Worm (Caenorhabditis elegans) whole organism, L1 larva: Measurements from ENCODE around the gene Y51H4A.941.
A peak's percentile ranks its signal among the peaks of the same experiment; 100 is the strongest.

Experiments used
- C04F5.9 ChIP-seq: sonication (generic microtip); optimal IDR thresholded peaks from 2 replicates; lab custom pipeline; 2016; ENCODE audit warnings: missing genetic modification characterization, missing compliant biosample characterization
- C16A3.4 ChIP-seq: fragments of 150-350 bp; optimal IDR thresholded peaks from 2 replicates; lab custom pipeline; 2014; ENCODE audit warnings: missing biosample characterization, missing genetic modification characterization
- C34B4.2 ChIP-seq: sonication (generic microtip); optimal IDR thresholded peaks from 2 replicates; lab custom pipeline; 2017; ENCODE audit warnings: mild to moderate bottlenecking, missing genetic modification characterization, missing compliant biosample characterization
- F16B12.6 ChIP-seq: fragments of 150-350 bp; optimal IDR thresholded peaks from 2 replicates; lab custom pipeline; 2014; ENCODE audit warnings: missing biosample characterization, missing genetic modification characterization
- aha-1 ChIP-seq: fragments of 150-350 bp; optimal IDR thresholded peaks from 2 replicates; lab custom pipeline; 2014; ENCODE audit warnings: missing biosample characterization, missing genetic modification characterization
- aly-2 ChIP-seq: fragments of 150-350 bp; optimal IDR thresholded peaks from 2 replicates; lab custom pipeline; 2014; ENCODE audit warnings: missing biosample characterization, missing genetic modification characterization
- ama-1 ChIP-seq: fragments of 150-350 bp; optimal IDR thresholded peaks from 2 replicates; lab custom pipeline; 2014
- ceh-8 ChIP-seq: fragments of 200-800 bp; sonication (Bioruptor generic); optimal IDR thresholded peaks from 2 replicates; lab custom pipeline; 2018; ENCODE audit warnings: mild to moderate bottlenecking, missing genetic modification characterization, moderate library complexity, missing compliant biosample characterization
- ceh-82 ChIP-seq, 3 experiments: fragments of 150-350 bp in 1 of 3; sonication (generic microtip) in 2 of 3; optimal IDR thresholded peaks; 2 replicates each; lab custom pipeline; 2014 to 2017; ENCODE audit warnings: missing biosample characterization in 3 of 3, missing genetic modification characterization in 3 of 3
- ceh-88 ChIP-seq: fragments of 200-800 bp; sonication (Bioruptor generic); IDR thresholded peaks from 2 replicates; pipeline ENCODE4 v1.3.6; 2022; ENCODE audit warnings: missing genetic modification characterization, missing compliant biosample characterization
- ceh-90 ChIP-seq: sonication (generic microtip); optimal IDR thresholded peaks from 2 replicates; lab custom pipeline; 2016; ENCODE audit warnings: missing genetic modification characterization, missing compliant biosample characterization
- ces-1 ChIP-seq: fragments of 150-350 bp; optimal IDR thresholded peaks from 2 replicates; lab custom pipeline; 2014; ENCODE audit warnings: missing biosample characterization, missing genetic modification reagents, missing genetic modification characterization
- dpl-1 ChIP-seq, 3 experiments: fragments of 150-350 bp in 2 of 3; sonication (generic microtip) in 1 of 3; optimal IDR thresholded peaks; 2 replicates each; lab custom pipeline; 2014 to 2017; ENCODE audit warnings: missing biosample characterization in 3 of 3, missing genetic modification characterization in 3 of 3, missing genetic modification reagents in 3 of 3
- efl-1 ChIP-seq, 4 experiments: fragments of 150-350 bp; optimal IDR thresholded peaks in 3 of 4; peaks in 1 of 4; 1 replicate in 1 of 4; 2 replicates in 3 of 4; lab custom pipeline; 2014; ENCODE audit warnings: missing biosample characterization in 2 of 4, missing genetic modification characterization in 2 of 4, missing genetic modification reagents in 2 of 4
- elt-2 ChIP-seq: sonication (generic microtip); optimal IDR thresholded peaks from 2 replicates; lab custom pipeline; 2016; ENCODE audit warnings: missing genetic modification characterization, mild to moderate bottlenecking, inconsistent platforms, missing compliant biosample characterization, missing genetic modification reagents
- elt-3 ChIP-seq, 6 experiments: fragments of 150-350 bp in 1 of 6; sonication (generic microtip); optimal IDR thresholded peaks; 2 replicates each; lab custom pipeline; 2017 to 2018; ENCODE audit warnings: missing biosample characterization in 6 of 6, missing genetic modification characterization in 6 of 6, inconsistent platforms in 1 of 6
- fkh-10 ChIP-seq: sonication (generic microtip); optimal IDR thresholded peaks from 2 replicates; lab custom pipeline; 2017; ENCODE audit warnings: missing biosample characterization, missing genetic modification reagents, missing genetic modification characterization
- fkh-4 ChIP-seq: sonication (generic microtip); optimal IDR thresholded peaks from 2 replicates; lab custom pipeline; 2016; ENCODE audit warnings: missing compliant biosample characterization, missing genetic modification characterization, borderline replicate concordance
- grh-1 ChIP-seq: fragments of 200-800 bp; sonication (Bioruptor generic); IDR thresholded peaks from 2 replicates; pipeline ENCODE4 v1.3.6; 2022; ENCODE audit warnings: missing genetic modification reagents, missing genetic modification characterization, missing compliant biosample characterization
- isw-1 ChIP-seq: fragments of 200-800 bp; sonication (Bioruptor generic); IDR thresholded peaks from 2 replicates; pipeline ENCODE4 v1.3.6; 2022; ENCODE audit warnings: missing genetic modification characterization, missing compliant biosample characterization
- jun-1 ChIP-seq: fragments of 150-350 bp; optimal IDR thresholded peaks from 2 replicates; lab custom pipeline; 2014; ENCODE audit warnings: missing biosample characterization, missing genetic modification reagents, missing genetic modification characterization
- lin-14 ChIP-seq: fragments of 200-800 bp; sonication (Bioruptor generic); optimal IDR thresholded peaks from 2 replicates; lab custom pipeline; 2018; ENCODE audit warnings: mild to moderate bottlenecking, missing genetic modification characterization, moderate library complexity, missing compliant biosample characterization
- lin-39 ChIP-seq: fragments of 150-350 bp; optimal IDR thresholded peaks from 2 replicates; lab custom pipeline; 2014; ENCODE audit warnings: missing biosample characterization, missing genetic modification reagents, missing genetic modification characterization
- lsy-2 ChIP-seq, 2 experiments: fragments of 150-350 bp; optimal IDR thresholded peaks; 2 replicates each; lab custom pipeline; 2014; ENCODE audit warnings: missing biosample characterization in 2 of 2, missing genetic modification characterization in 2 of 2
- mef-2 ChIP-seq: fragments of 150-350 bp; optimal IDR thresholded peaks from 2 replicates; lab custom pipeline; 2014; ENCODE audit warnings: missing biosample characterization, missing genetic modification characterization
- nhr-11 ChIP-seq: fragments of 150-350 bp; optimal IDR thresholded peaks from 2 replicates; lab custom pipeline; 2014; ENCODE audit warnings: missing biosample characterization, missing genetic modification characterization
- nhr-19 ChIP-seq: fragments of 200-800 bp; sonication (Bioruptor generic); conservative IDR thresholded peaks from 2 replicates; pipeline ENCODE4 v1.3.6; 2022; ENCODE audit warnings: missing genetic modification characterization, missing compliant biosample characterization
- nhr-20 ChIP-seq: sonication (generic microtip); optimal IDR thresholded peaks from 2 replicates; lab custom pipeline; 2016; ENCODE audit warnings: mild to moderate bottlenecking, missing genetic modification characterization, missing compliant biosample characterization
- nhr-28 ChIP-seq: fragments of 150-350 bp; optimal IDR thresholded peaks from 2 replicates; lab custom pipeline; 2014; ENCODE audit warnings: missing biosample characterization, missing genetic modification characterization
- nhr-71 ChIP-seq: sonication (generic microtip); optimal IDR thresholded peaks from 2 replicates; lab custom pipeline; 2016; ENCODE audit warnings: mild to moderate bottlenecking, missing genetic modification characterization, moderate library complexity, missing compliant biosample characterization
- nhr-76 ChIP-seq: sonication (generic microtip); optimal IDR thresholded peaks from 2 replicates; lab custom pipeline; 2017; ENCODE audit warnings: missing biosample characterization, missing genetic modification characterization
- nhr-77 ChIP-seq: fragments of 150-350 bp; optimal IDR thresholded peaks from 2 replicates; lab custom pipeline; 2014; ENCODE audit warnings: missing biosample characterization, missing genetic modification characterization
- nhr-84 ChIP-seq: sonication (generic microtip); optimal IDR thresholded peaks from 2 replicates; lab custom pipeline; 2017; ENCODE audit warnings: missing biosample characterization, missing genetic modification characterization
- pax-3 ChIP-seq: fragments of 200-800 bp; sonication (Bioruptor generic); optimal IDR thresholded peaks from 2 replicates; lab custom pipeline; 2018; ENCODE audit warnings: mild to moderate bottlenecking, missing genetic modification characterization, moderate library complexity, missing compliant biosample characterization
- rnt-1 ChIP-seq: sonication (generic microtip); optimal IDR thresholded peaks from 2 replicates; lab custom pipeline; 2016; ENCODE audit warnings: mild to moderate bottlenecking, missing genetic modification characterization, moderate library complexity, missing compliant biosample characterization
- skn-1 ChIP-seq: fragments of 150-350 bp; optimal IDR thresholded peaks from 2 replicates; lab custom pipeline; 2014; ENCODE audit warnings: missing biosample characterization, missing genetic modification characterization
- snpc-4 ChIP-seq: fragments of 150-350 bp; optimal IDR thresholded peaks from 2 replicates; lab custom pipeline; 2014; ENCODE audit warnings: missing biosample characterization, missing genetic modification characterization
- sup-37 ChIP-seq: fragments of 200-800 bp; sonication (Bioruptor generic); optimal IDR thresholded peaks from 2 replicates; lab custom pipeline; 2018; ENCODE audit warnings: mild to moderate bottlenecking, missing genetic modification characterization, missing compliant biosample characterization
- tbx-2 ChIP-seq: sonication (generic microtip); optimal IDR thresholded peaks from 2 replicates; lab custom pipeline; 2016; ENCODE audit warnings: missing genetic modification characterization, missing compliant biosample characterization
- unc-130 ChIP-seq: fragments of 150-350 bp; optimal IDR thresholded peaks from 2 replicates; lab custom pipeline; 2017; ENCODE audit warnings: missing biosample characterization, missing genetic modification characterization, inconsistent platforms
- unc-30 ChIP-seq: sonication (generic microtip); optimal IDR thresholded peaks from 2 replicates; lab custom pipeline; 2017; ENCODE audit warnings: missing biosample characterization, missing genetic modification characterization
- unc-86 ChIP-seq: sonication (generic microtip); optimal IDR thresholded peaks from 2 replicates; lab custom pipeline; 2016; ENCODE audit warnings: missing genetic modification characterization, missing compliant biosample characterization
- unc-98 ChIP-seq: fragments of 200-800 bp; sonication (Bioruptor generic); IDR thresholded peaks from 2 replicates; pipeline ENCODE4 v1.3.6; 2022; ENCODE audit warnings: missing genetic modification characterization, missing compliant biosample characterization
- xbp-1 ChIP-seq: sonication (generic microtip); optimal IDR thresholded peaks from 2 replicates; lab custom pipeline; 2016; ENCODE audit warnings: missing genetic modification characterization, missing compliant biosample characterization
- zip-4 ChIP-seq: fragments of 200-800 bp; sonication (Bioruptor generic); optimal IDR thresholded peaks from 2 replicates; lab custom pipeline; 2018; ENCODE audit warnings: mild to moderate bottlenecking, missing genetic modification characterization, moderate library complexity, missing compliant biosample characterization
- ztf-11 ChIP-seq, 2 experiments: sonication (generic microtip); optimal IDR thresholded peaks; 2 replicates each; lab custom pipeline; 2016 to 2017; ENCODE audit warnings: missing genetic modification characterization in 2 of 2, missing biosample characterization in 1 of 2, missing compliant biosample characterization in 1 of 2
- ztf-4 ChIP-seq: fragments of 150-350 bp; optimal IDR thresholded peaks from 2 replicates; lab custom pipeline; 2014; ENCODE audit warnings: missing biosample characterization, missing genetic modification characterization

The Y51H4A.941 gene

ce11 chrIV:16658731-16659130 is 35.7 kb downstream of the Y51H4A.941 start (continued):
- TF ChIP-seq snpc-4 (tag; lab: Kevin White, UChicago) (no peak), aly-2 (tag; lab: Kevin White, UChicago) (no peak), nhr-28 (no peak), rnt-1 (tag; lab: Kevin White, UChicago) (no peak), fkh-10 (GFP tag; lab: Kevin White, UChicago) (peak; percentile 5), ceh-90 (tag; lab: Kevin White, UChicago) (no peak)

DNA sequence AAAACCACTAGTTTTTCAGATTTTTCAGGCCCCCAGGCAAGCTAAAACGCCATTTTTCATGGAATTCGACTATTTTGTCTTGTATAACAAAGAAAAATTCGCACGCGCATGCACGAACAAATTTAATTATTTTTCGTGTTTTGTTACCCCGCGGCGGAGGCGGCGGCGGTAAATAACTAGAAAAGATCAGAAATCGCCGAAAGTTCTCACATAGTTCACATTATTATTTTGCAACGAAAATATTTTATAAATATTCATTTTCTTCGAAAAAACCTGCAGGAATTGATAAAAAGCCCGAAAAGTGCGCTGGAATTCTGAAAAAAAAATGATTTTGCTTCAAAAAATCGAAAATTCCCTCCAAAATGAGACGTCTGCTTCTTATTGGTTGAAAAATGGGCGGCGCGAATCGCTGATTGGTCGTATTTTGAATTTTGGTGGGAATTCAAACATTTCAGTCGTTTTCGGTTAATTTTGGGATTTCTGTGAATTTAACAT is 36.9 kb downstream of the Y51H4A.941 start:
- TF ChIP-seq dpl-1 (GFP tag; optimal IDR thresholded peaks at IDR 0.05; lab: Kevin White, UChicago) (peak in 1 of 3 experiments; percentile 13), lin-39 (tag; lab: Kevin White, UChicago) (no peak), lin-14 (peak; percentile 23), unc-86 (tag; lab: Kevin White, UChicago) (no peak), fkh-10 (GFP tag; lab: Kevin White, UChicago) (peak; percentile 16), ceh-90 (tag; lab: Kevin White, UChicago) (no peak), nhr-28 (no peak), xbp-1 (tag; lab: Kevin White, UChicago) (peak; percentile 4), nhr-71 (tag; lab: Kevin White, UChicago) (peak; percentile 52), lsy-2 (tag; optimal IDR thresholded peaks at IDR 0.05; lab: Kevin White, UChicago) (peak; percentile 11 to 21), efl-1 (optimal IDR thresholded peaks at IDR 0.05; lab: Kevin White, UChicago) (no peak), efl-1 (GFP tag; optimal IDR thresholded peaks at IDR 0.05 in 1 of 2; lab: Kevin White, UChicago) (peak; percentile 19 to 27), skn-1 (tag; lab: Kevin White, UChicago) (no peak)

DNA sequence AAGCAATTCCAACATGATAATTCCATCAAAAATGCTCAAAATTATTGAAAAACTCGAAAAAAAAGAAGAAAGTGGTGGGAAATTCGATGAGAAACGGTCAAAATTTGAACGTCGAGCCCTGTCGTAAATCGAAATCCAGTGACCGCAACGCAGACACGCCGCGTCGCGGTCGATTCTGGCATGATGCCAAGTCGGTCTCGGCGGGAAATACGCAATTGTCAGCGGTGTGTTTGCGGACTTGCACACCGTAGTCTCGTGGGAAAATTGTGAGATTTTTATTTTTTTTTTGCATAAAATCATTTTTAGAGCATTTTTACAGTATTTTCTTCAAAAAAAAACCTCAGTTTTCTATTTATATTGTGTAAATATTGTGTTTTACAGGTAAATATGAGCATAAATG is 38.2 kb downstream of the Y51H4A.941 start, which contains the start of gene tsr-2:
Gene tsr-2 (plus strand): TSS at position 382 of the 400 bp plus-strand sequence.
- peak; percentile 93 for TF ChIP-seq isw-1 (GFP tag; lab: Robert Waterston, UW)
- TF ChIP-seq nhr-11, result peak; percentile 39
- TF ChIP-seq nhr-19 (GFP tag; lab: Robert Waterston, UW), result peak; percentile 90
- peak; percentile 77 for TF ChIP-seq sup-37 (GFP tag; lab: Kevin White, UChicago)
- TF ChIP-seq pax-3 (tag; lab: Kevin White, UChicago), result peak; percentile 82
- peak; percentile 20 for TF ChIP-seq aha-1 (tag; lab: Kevin White, UChicago)
- TF ChIP-seq C16A3.4 (tag; lab: Kevin White, UChicago), result peak; percentile 93
- peak; percentile 75 for TF ChIP-seq ceh-88 (GFP tag; lab: Robert Waterston, UW)
- TF ChIP-seq tbx-2 (tag; lab: Kevin White, UChicago), result peak; percentile 94
- TF ChIP-seq elt-3 (tag; optimal IDR thresholded peaks at IDR 0.05; lab: Kevin White, UChicago), result peak in 2 of 6 experiments; percentile 16 to 71
- TF ChIP-seq grh-1 (GFP tag; lab: Robert Waterston, UW), result peak; percentile 79
- TF ChIP-seq ces-1, result no peak
- peak; percentile 69 for TF ChIP-seq ceh-8 (GFP tag; lab: Kevin White, UChicago)
- peak; percentile 41 for TF ChIP-seq fkh-4 (tag; lab: Kevin White, UChicago)
- TF ChIP-seq C04F5.9, result peak; percentile 82
- peak in 1 of 2 experiments; percentile 66 for TF ChIP-seq ztf-11 (tag; optimal IDR thresholded peaks at IDR 0.05; lab: Kevin White, UChicago)
- TF ChIP-seq zip-4, result peak; percentile 76
- TF ChIP-seq unc-30 (tag; lab: Kevin White, UChicago), result no peak
- TF ChIP-seq nhr-77 (tag; lab: Kevin White, UChicago), result peak; percentile 89
- TF ChIP-seq nhr-76, result no peak
- TF ChIP-seq unc-98 (GFP tag; lab: Robert Waterston, UW), result peak; percentile 70
- TF ChIP-seq fkh-10 (GFP tag; lab: Kevin White, UChicago), result peak; percentile 50
- TF ChIP-seq ceh-82 (tag; optimal IDR thresholded peaks at IDR 0.05; lab: Kevin White, UChicago), result peak; percentile 93 to 96 (median 94)
- TF ChIP-seq ceh-90 (tag; lab: Kevin White, UChicago), result peak; percentile 10
- TF ChIP-seq mef-2 (tag; lab: Kevin White, UChicago), result peak; percentile 57
- TF ChIP-seq efl-1 (optimal IDR thresholded peaks at IDR 0.05; lab: Kevin White, UChicago), result peak; percentile 87 to 89
- peak; percentile 80 to 98 for TF ChIP-seq efl-1 (GFP tag; optimal IDR thresholded peaks at IDR 0.05 in 1 of 2; lab: Kevin White, UChicago)
- peak; percentile 50 for TF ChIP-seq ama-1
- no peak for TF ChIP-seq C34B4.2 (tag; lab: Kevin White, UChicago)
- peak; percentile 92 for TF ChIP-seq nhr-20
- peak; percentile 85 for TF ChIP-seq unc-130 (tag; lab: Kevin White, UChicago)
- peak; percentile 89 for TF ChIP-seq jun-1 (tag; lab: Kevin White, UChicago)
- TF ChIP-seq elt-2 (tag; lab: Kevin White, UChicago), result peak; percentile 70
- TF ChIP-seq ztf-4 (tag; lab: Kevin White, UChicago), result peak; percentile 71
- no peak for TF ChIP-seq nhr-84 (tag; lab: Kevin White, UChicago)
- peak; percentile 87 to 89 (median 88) for TF ChIP-seq dpl-1 (GFP tag; optimal IDR thresholded peaks at IDR 0.05; lab: Kevin White, UChicago)
- peak; percentile 99 for TF ChIP-seq F16B12.6 (tag; lab: Kevin White, UChicago)
- peak; percentile 76 for TF ChIP-seq lin-39 (tag; lab: Kevin White, UChicago)
